Fruit fly (Drosophila melanogaster) whole organism, wandering third instar larva: ENCODE measurements around the gene boss.

Experiments used
- CG32264 ChIP-seq: fragments of 200-800 bp; sonication (Bioruptor generic); optimal IDR thresholded peaks from 2 replicates; lab custom pipeline; 2016; ENCODE audit warnings: missing biosample characterization, missing genetic modification characterization
- GATAd ChIP-seq: sonication (Bioruptor generic); optimal IDR thresholded peaks from 2 replicates; lab custom pipeline; 2016; ENCODE audit warnings: missing biosample characterization, missing genetic modification characterization
- Hr78 ChIP-seq: fragments of >200 bp; optimal IDR thresholded peaks from 2 replicates; lab custom pipeline; 2017; ENCODE audit warnings: missing biosample characterization, missing genetic modification characterization
- Jra ChIP-seq: sonication (Bioruptor generic); optimal IDR thresholded peaks from 2 replicates; lab custom pipeline; 2016; ENCODE audit warnings: missing biosample characterization, missing genetic modification characterization
- OdsH ChIP-seq: fragments of 200-800 bp; sonication (Bioruptor generic); optimal IDR thresholded peaks from 2 replicates; lab custom pipeline; 2016; ENCODE audit warnings: missing biosample characterization, mild to moderate bottlenecking, missing genetic modification characterization
- ey ChIP-seq: fragments of 200-800 bp; sonication (Bioruptor generic); optimal IDR thresholded peaks from 2 replicates; lab custom pipeline; 2016; ENCODE audit warnings: missing biosample characterization, missing genetic modification characterization
- foxo ChIP-seq, 2 experiments: fragments of 200-800 bp; sonication (Bioruptor generic); optimal IDR thresholded peaks; 2 replicates in 1 of 2; 3 replicates in 1 of 2; lab custom pipeline; 2016 to 2017; ENCODE audit warnings: missing biosample characterization in 2 of 2, missing genetic modification characterization in 2 of 2
- fru ChIP-seq: fragments of 200-800 bp; sonication (Bioruptor generic); optimal IDR thresholded peaks from 3 replicates; lab custom pipeline; 2016; ENCODE audit warnings: missing biosample characterization, mild to moderate bottlenecking, missing genetic modification characterization
- lola ChIP-seq: fragments of >200 bp; optimal IDR thresholded peaks from 2 replicates; lab custom pipeline; 2017; ENCODE audit warnings: missing biosample characterization, missing genetic modification characterization
- pan ChIP-seq: fragments of >200 bp; optimal IDR thresholded peaks from 2 replicates; lab custom pipeline; 2017
- woc ChIP-seq: sonication (Bioruptor generic); optimal IDR thresholded peaks from 2 replicates; lab custom pipeline; 2016; ENCODE audit warnings: missing biosample characterization, mild to moderate bottlenecking, missing genetic modification characterization

- TF ChIP-seq lola, result no peak
- no peak for TF ChIP-seq Hr78 (GFP tag; lab: Kevin White, UChicago)
- no peak for TF ChIP-seq CG32264 (GFP tag; lab: Kevin White, UChicago)
- TF ChIP-seq Jra (GFP tag; lab: Kevin White, UChicago), result no peak
- TF ChIP-seq ey (GFP tag; lab: Kevin White, UChicago), result no peak
- TF ChIP-seq foxo (GFP tag; optimal IDR thresholded peaks at IDR 0.05; lab: Kevin White, UChicago), result no peak
- TF ChIP-seq OdsH (GFP tag; lab: Kevin White, UChicago), result no peak
- no peak for TF ChIP-seq GATAd
- no peak for TF ChIP-seq fru (GFP tag; lab: Kevin White, UChicago)
- TF ChIP-seq woc (GFP tag; lab: Kevin White, UChicago), result no peak
- TF ChIP-seq pan, result no peak
Observed at dm6 chr3R:25999130-25999529, 37.3 kb downstream of the boss start.
